Fruit fly (Drosophila melanogaster) whole organism, embryonic: ENCODE data around the gene Cyp303a1.

Source experiments
- CG10543 ChIP-seq: fragments of 200-800 bp; sonication (Bioruptor generic); optimal IDR thresholded peaks from 3 replicates; lab custom pipeline; 2017; ENCODE audit warnings: missing biosample characterization, mild to moderate bottlenecking, missing genetic modification characterization, moderate library complexity
- CG10565 ChIP-seq: fragments of 200-800 bp; sonication (Bioruptor generic); optimal IDR thresholded peaks from 3 replicates; lab custom pipeline; 2016; ENCODE audit warnings: missing biosample characterization, mild to moderate bottlenecking, missing genetic modification characterization
- CG11247 ChIP-seq: fragments of 200-800 bp; sonication (Bioruptor generic); IDR thresholded peaks from 2 replicates; pipeline ENCODE4 v1.3.6; 2022; ENCODE audit warnings: missing biosample characterization, missing genetic modification characterization
- CG15514 ChIP-seq: fragments of 200-800 bp; sonication (Bioruptor generic); optimal IDR thresholded peaks from 3 replicates; lab custom pipeline; 2017; ENCODE audit warnings: missing biosample characterization, missing genetic modification characterization, mild to moderate bottlenecking, moderate library complexity, missing genetic modification reagents
- CG17912 ChIP-seq: fragments of 200-800 bp; sonication (Bioruptor generic); optimal IDR thresholded peaks from 2 replicates; lab custom pipeline; 2018; ENCODE audit warnings: missing biosample characterization, mild to moderate bottlenecking, missing genetic modification characterization
- CG30020 ChIP-seq: fragments of 200-800 bp; optimal IDR thresholded peaks from 2 replicates; lab custom pipeline; 2019; ENCODE audit warnings: missing biosample characterization, mild to moderate bottlenecking, missing genetic modification characterization, moderate library complexity
- CG32767 ChIP-seq: fragments of 200-800 bp; sonication (Bioruptor generic); IDR thresholded peaks from 2 replicates; pipeline ENCODE4 v1.3.6; 2022; ENCODE audit warnings: missing biosample characterization, missing genetic modification characterization
- CG33557 ChIP-seq: fragments of 200-800 bp; sonication (Bioruptor generic); optimal IDR thresholded peaks from 2 replicates; lab custom pipeline; 2019; ENCODE audit warnings: missing biosample characterization, mild to moderate bottlenecking, missing genetic modification characterization, moderate library complexity
- CG3838 ChIP-seq: fragments of 200-800 bp; sonication (Bioruptor generic); optimal IDR thresholded peaks from 3 replicates; lab custom pipeline; 2016; ENCODE audit warnings: missing biosample characterization, missing genetic modification characterization
- CG4820 ChIP-seq: fragments of 200-800 bp; sonication (Bioruptor generic); optimal IDR thresholded peaks from 3 replicates; lab custom pipeline; 2016; ENCODE audit warnings: missing biosample characterization, missing genetic modification characterization
- CG5953 ChIP-seq: fragments of 200-800 bp; sonication (Bioruptor generic); IDR thresholded peaks from 2 replicates; pipeline ENCODE4 v1.3.6; 2022; ENCODE audit warnings: missing biosample characterization, missing genetic modification characterization
- CG6272 ChIP-seq: fragments of 200-800 bp; sonication (Bioruptor generic); IDR thresholded peaks from 2 replicates; pipeline ENCODE4 v1.3.6; 2022; ENCODE audit warnings: missing biosample characterization, missing genetic modification characterization
- CG6683 ChIP-seq: fragments of 200-800 bp; sonication (Bioruptor generic); optimal IDR thresholded peaks from 2 replicates; lab custom pipeline; 2017; ENCODE audit warnings: missing biosample characterization, mild to moderate bottlenecking, missing genetic modification characterization, missing genetic modification reagents
- CG7786 ChIP-seq: fragments of 200-800 bp; sonication (Bioruptor generic); optimal IDR thresholded peaks from 2 replicates; lab custom pipeline; 2016; ENCODE audit warnings: missing biosample characterization, missing genetic modification characterization
- CG8944 ChIP-seq: fragments of 200-800 bp; sonication (Bioruptor generic); optimal IDR thresholded peaks from 3 replicates; lab custom pipeline; 2016; ENCODE audit warnings: missing biosample characterization, missing genetic modification characterization
- CHES-1-like ChIP-seq: fragments of 200-800 bp; sonication (Bioruptor generic); optimal IDR thresholded peaks from 2 replicates; lab custom pipeline; 2016; ENCODE audit warnings: missing biosample characterization, missing genetic modification characterization
- Dll ChIP-seq: fragments of 200-800 bp; sonication (Bioruptor generic); IDR thresholded peaks from 4 replicates; pipeline ENCODE4 v1.3.6; 2022; ENCODE audit warnings: missing biosample characterization, missing genetic modification characterization; ENCODE audit not compliant: partially characterized antibody
- Fer3 ChIP-seq: fragments of 200-800 bp; sonication (Bioruptor generic); optimal IDR thresholded peaks from 2 replicates; lab custom pipeline; 2018; ENCODE audit warnings: missing biosample characterization, mild to moderate bottlenecking, missing genetic modification characterization, moderate library complexity
- GATAe ChIP-seq: fragments of 200-800 bp; sonication (Bioruptor generic); conservative IDR thresholded peaks from 2 replicates; pipeline ENCODE4 v1.3.6; 2022; ENCODE audit warnings: missing biosample characterization, missing genetic modification characterization
- H2.0 ChIP-seq: fragments of 200-800 bp; sonication (Bioruptor generic); IDR thresholded peaks from 2 replicates; pipeline ENCODE4 v1.3.6; 2022; ENCODE audit warnings: missing biosample characterization, missing genetic modification characterization
- Max ChIP-seq: fragments of 200-800 bp; sonication (Bioruptor generic); optimal IDR thresholded peaks from 2 replicates; lab custom pipeline; 2016; ENCODE audit warnings: missing biosample characterization, mild to moderate bottlenecking, missing genetic modification characterization
- NK7.1 ChIP-seq: fragments of 200-800 bp; sonication (Bioruptor generic); optimal IDR thresholded peaks from 3 replicates; lab custom pipeline; 2016; ENCODE audit warnings: missing biosample characterization, missing genetic modification characterization
- NfI ChIP-seq: fragments of 200-800 bp; sonication (Bioruptor generic); optimal IDR thresholded peaks from 3 replicates; lab custom pipeline; 2018; ENCODE audit warnings: missing biosample characterization, mild to moderate bottlenecking, missing genetic modification characterization, moderate library complexity
- Opbp ChIP-seq: fragments of 200-800 bp; sonication (Bioruptor generic); IDR thresholded peaks from 3 replicates; pipeline ENCODE4 v1.3.6; 2022; ENCODE audit warnings: missing biosample characterization, missing genetic modification characterization; ENCODE audit not compliant: partially characterized antibody
- Six4 ChIP-seq: fragments of 200-800 bp; sonication (Bioruptor generic); optimal IDR thresholded peaks from 2 replicates; lab custom pipeline; 2016; ENCODE audit warnings: missing biosample characterization, missing genetic modification characterization
- Sry-δ ChIP-seq: fragments of 200-800 bp; sonication (Bioruptor generic); optimal IDR thresholded peaks from 2 replicates; lab custom pipeline; 2016; ENCODE audit warnings: missing biosample characterization, missing genetic modification characterization
- TFAM ChIP-seq: fragments of 200-800 bp; sonication (Bioruptor generic); optimal IDR thresholded peaks from 2 replicates; lab custom pipeline; 2017; ENCODE audit warnings: missing biosample characterization, missing genetic modification characterization, inconsistent platforms
- Taf1 ChIP-seq: fragments of 200-800 bp; sonication (Bioruptor generic); IDR thresholded peaks from 2 replicates; pipeline ENCODE4 v1.3.6; 2022; ENCODE audit warnings: missing biosample characterization, missing genetic modification characterization
- Xbp1 ChIP-seq: fragments of 200-800 bp; sonication (Bioruptor generic); optimal IDR thresholded peaks from 3 replicates; lab custom pipeline; 2016; ENCODE audit warnings: missing biosample characterization, mild to moderate bottlenecking, missing genetic modification characterization
- al ChIP-seq: fragments of 200-800 bp; sonication (Bioruptor generic); IDR thresholded peaks from 2 replicates; pipeline ENCODE4 v1.3.6; 2022; ENCODE audit warnings: missing biosample characterization, missing genetic modification characterization
- ase ChIP-seq: fragments of 200-800 bp; sonication (Bioruptor generic); IDR thresholded peaks from 3 replicates; pipeline ENCODE4 v1.3.6; 2022; ENCODE audit warnings: missing biosample characterization, missing genetic modification characterization
- az2 ChIP-seq: fragments of 200-800 bp; sonication (Bioruptor generic); optimal IDR thresholded peaks from 3 replicates; lab custom pipeline; 2016; ENCODE audit warnings: missing biosample characterization, missing genetic modification characterization
- chinmo ChIP-seq: fragments of 200-800 bp; sonication (Bioruptor generic); IDR thresholded peaks from 4 replicates; pipeline ENCODE4 v1.3.6; 2022; ENCODE audit warnings: missing biosample characterization, missing genetic modification characterization; ENCODE audit not compliant: partially characterized antibody
- emc ChIP-seq: fragments of 200-800 bp; sonication (Bioruptor generic); optimal IDR thresholded peaks from 2 replicates; lab custom pipeline; 2016; ENCODE audit warnings: missing biosample characterization, missing genetic modification characterization
- esg ChIP-seq: fragments of 200-800 bp; sonication (Bioruptor generic); conservative IDR thresholded peaks from 2 replicates; pipeline ENCODE4 v1.3.6; 2022; ENCODE audit warnings: missing biosample characterization, missing genetic modification characterization
- fd102C ChIP-seq: fragments of 200-800 bp; sonication (Bioruptor generic); optimal IDR thresholded peaks from 2 replicates; lab custom pipeline; 2018; ENCODE audit warnings: missing biosample characterization, mild to moderate bottlenecking, missing genetic modification characterization, moderate library complexity
- fd64A ChIP-seq: fragments of 200-800 bp; sonication (Bioruptor generic); optimal IDR thresholded peaks from 3 replicates; lab custom pipeline; 2018; ENCODE audit warnings: missing biosample characterization, mild to moderate bottlenecking, missing genetic modification characterization
- fu2 ChIP-seq: fragments of 200-800 bp; sonication (Bioruptor generic); optimal IDR thresholded peaks from 2 replicates; lab custom pipeline; 2016; ENCODE audit warnings: missing biosample characterization, missing genetic modification characterization
- gcm ChIP-seq: fragments of 200-800 bp; sonication (Bioruptor generic); optimal IDR thresholded peaks from 2 replicates; lab custom pipeline; 2019; ENCODE audit warnings: missing biosample characterization, mild to moderate bottlenecking, missing genetic modification characterization, moderate library complexity
- insv ChIP-seq, 2 experiments: fragments of 200-800 bp; sonication (Bioruptor generic); optimal IDR thresholded peaks; 3 replicates each; lab custom pipeline; 2016 to 2018; ENCODE audit warnings: missing biosample characterization in 2 of 2, missing genetic modification characterization in 2 of 2
- lab ChIP-seq: fragments of 200-800 bp; sonication (Bioruptor generic); optimal IDR thresholded peaks from 3 replicates; lab custom pipeline; 2017; ENCODE audit warnings: missing biosample characterization, missing genetic modification characterization, mild to moderate bottlenecking, moderate library complexity, missing genetic modification reagents
- prd ChIP-seq, 3 experiments: fragments of >200 bp in 2 of 3; fragments of 200-800 bp in 1 of 3; sonication (Bioruptor generic) in 1 of 3; optimal IDR thresholded peaks in 2 of 3; IDR thresholded peaks in 1 of 3; 2 replicates in 2 of 3; 3 replicates in 1 of 3; pipeline versions ENCODE4 v1.3.6 to Lab custom; 2017 to 2022; ENCODE audit warnings: missing biosample characterization in 1 of 3, missing genetic modification characterization in 1 of 3
- pros ChIP-seq: fragments of 200-800 bp; sonication (Bioruptor generic); optimal IDR thresholded peaks from 3 replicates; lab custom pipeline; 2019; ENCODE audit warnings: missing biosample characterization, mild to moderate bottlenecking, missing genetic modification characterization, moderate library complexity
- ranshi ChIP-seq: fragments of 200-800 bp; sonication (Bioruptor generic); IDR thresholded peaks from 2 replicates; pipeline ENCODE4 v1.3.6; 2022; ENCODE audit warnings: missing biosample characterization, missing genetic modification characterization
- ro ChIP-seq: fragments of 200-800 bp; sonication (Bioruptor generic); IDR thresholded peaks from 2 replicates; pipeline ENCODE4 v1.3.6; 2022; ENCODE audit warnings: missing biosample characterization, missing genetic modification characterization
- ssp ChIP-seq: fragments of 200-800 bp; sonication (Bioruptor generic); IDR thresholded peaks from 2 replicates; pipeline ENCODE4 v1.3.6; 2022; ENCODE audit warnings: missing biosample characterization, missing genetic modification characterization
- usp ChIP-seq: fragments of >200 bp; optimal IDR thresholded peaks from 2 replicates; lab custom pipeline; 2017; ENCODE audit warnings: missing biosample characterization, missing genetic modification characterization
- vfl ChIP-seq: fragments of 200-800 bp; sonication (Bioruptor generic); optimal IDR thresholded peaks from 2 replicates; lab custom pipeline; 2016; ENCODE audit warnings: missing biosample characterization, missing genetic modification characterization
- zf30C ChIP-seq: fragments of 200-800 bp; sonication (Bioruptor generic); optimal IDR thresholded peaks from 3 replicates; lab custom pipeline; 2018; ENCODE audit warnings: missing biosample characterization, mild to moderate bottlenecking, missing genetic modification characterization

Gene Cyp303a1

dm6 chr2L:16269232-16270134 lies 24.5 kb upstream of the Cyp303a1 start (continued):
- peak; percentile 91 for TF ChIP-seq CG15514 (GFP tag; lab: Kevin White, UChicago)
- TF ChIP-seq fd64A (GFP tag; lab: Kevin White, UChicago), result peak; percentile 90
- no peak for TF ChIP-seq CG8944 (GFP tag; lab: Kevin White, UChicago)
- TF ChIP-seq Max (GFP tag; lab: Kevin White, UChicago), result peak; percentile 91
- no peak for TF ChIP-seq vfl (GFP tag; lab: Kevin White, UChicago)
- TF ChIP-seq ssp, result no peak
- TF ChIP-seq insv (GFP tag; optimal IDR thresholded peaks at IDR 0.05; lab: Kevin White, UChicago), result peak; percentile 99 to 100
- peak; percentile 39 for TF ChIP-seq NK7.1 (GFP tag; lab: Kevin White, UChicago)
- TF ChIP-seq pros (GFP tag; lab: Kevin White, UChicago), result peak; percentile 98
- TF ChIP-seq CG33557, result peak; percentile 56
- TF ChIP-seq CG5953 (GFP tag; lab: Robert Waterston, UW), result no peak
- TF ChIP-seq CG32767 (GFP tag; lab: Robert Waterston, UW), result no peak
- TF ChIP-seq lab (GFP tag; lab: Kevin White, UChicago), result peak; percentile 96
- TF ChIP-seq al (GFP tag; lab: Robert Waterston, UW), result no peak
- TF ChIP-seq Six4 (GFP tag; lab: Kevin White, UChicago), result peak; percentile 21
- TF ChIP-seq emc, result no peak
- TF ChIP-seq CG17912 (GFP tag; lab: Kevin White, UChicago), result peak; percentile 92
- no peak for TF ChIP-seq fd102C (GFP tag; lab: Kevin White, UChicago)
- TF ChIP-seq CG10565, result no peak
- TF ChIP-seq ase (GFP tag; lab: Robert Waterston, UW), result no peak
- no peak for TF ChIP-seq usp (GFP tag; lab: Kevin White, UChicago)
- no peak for TF ChIP-seq CG6272
- no peak for TF ChIP-seq CG11247 (GFP tag; lab: Robert Waterston, UW)
- TF ChIP-seq CG30020 (tag; lab: Kevin White, UChicago), result peak; percentile 35
- no peak for TF ChIP-seq esg (GFP tag; lab: Robert Waterston, UW)
- TF ChIP-seq CG7786 (GFP tag; lab: Kevin White, UChicago), result no peak
- TF ChIP-seq Fer3, result peak; percentile 81
- TF ChIP-seq H2.0 (GFP tag; lab: Robert Waterston, UW), result no peak
- no peak for TF ChIP-seq CG4820 (GFP tag; lab: Kevin White, UChicago)
- TF ChIP-seq CG10543 (GFP tag; lab: Kevin White, UChicago), result peak; percentile 96
- no peak for TF ChIP-seq Opbp
- no peak for TF ChIP-seq az2 (GFP tag; lab: Kevin White, UChicago)
- peak; percentile 92 for TF ChIP-seq gcm
- no peak for TF ChIP-seq prd (optimal IDR thresholded peaks at IDR 0.05; lab: Kevin White, UChicago)
- TF ChIP-seq prd (GFP tag; IDR thresholded peaks at IDR 0.05; lab: Robert Waterston, UW), result no peak
- no peak for TF ChIP-seq fu2 (GFP tag; lab: Kevin White, UChicago)
- TF ChIP-seq Taf1 (GFP tag; lab: Robert Waterston, UW), result no peak
- TF ChIP-seq zf30C (GFP tag; lab: Kevin White, UChicago), result peak; percentile 58
- no peak for TF ChIP-seq GATAe (GFP tag; lab: Robert Waterston, UW)
- peak; percentile 99 for TF ChIP-seq CG3838 (GFP tag; lab: Kevin White, UChicago)
- TF ChIP-seq CG6683, result peak; percentile 87
- peak; percentile 21 for TF ChIP-seq CHES-1-like (GFP tag; lab: Kevin White, UChicago)
- no peak for TF ChIP-seq Dll (GFP tag; lab: Robert Waterston, UW)
- peak; percentile 86 for TF ChIP-seq NfI (GFP tag; lab: Kevin White, UChicago)
- TF ChIP-seq Xbp1 (GFP tag; lab: Kevin White, UChicago), result no peak
- TF ChIP-seq chinmo (GFP tag; lab: Robert Waterston, UW), result no peak
- peak; percentile 38 for TF ChIP-seq TFAM (GFP tag; lab: Kevin White, UChicago)
- TF ChIP-seq Sry-δ (GFP tag; lab: Kevin White, UChicago), result no peak
- no peak for TF ChIP-seq ranshi
- no peak for TF ChIP-seq ro (GFP tag; lab: Robert Waterston, UW)
